Worm (Caenorhabditis elegans) whole organism, late embryonic: Measurements from ENCODE around the gene R08A2.2.

Source experiments
- C08G9.2 ChIP-seq: sonication (generic microtip); optimal IDR thresholded peaks from 2 replicates; lab custom pipeline; 2016; ENCODE audit warnings: mild to moderate bottlenecking, missing genetic modification characterization, moderate library complexity, missing compliant biosample characterization
- F13H6.1 ChIP-seq: sonication (generic microtip); optimal IDR thresholded peaks from 2 replicates; lab custom pipeline; 2016; ENCODE audit warnings: missing genetic modification characterization, missing compliant biosample characterization
- K02D7.2 ChIP-seq: sonication (generic microtip); optimal IDR thresholded peaks from 2 replicates; lab custom pipeline; 2017; ENCODE audit warnings: mild to moderate bottlenecking, missing genetic modification characterization, missing compliant biosample characterization
- K09A11.1 ChIP-seq: sonication (generic microtip); optimal IDR thresholded peaks from 2 replicates; lab custom pipeline; 2017; ENCODE audit warnings: antibody characterized with exemption, mild to moderate bottlenecking, missing genetic modification characterization, missing compliant biosample characterization; ENCODE audit not compliant: insufficient read depth
- T23F11.4 ChIP-seq: fragments of 200-800 bp; sonication (Bioruptor generic); optimal IDR thresholded peaks from 2 replicates; lab custom pipeline; 2018; ENCODE audit warnings: mild to moderate bottlenecking, missing genetic modification characterization, missing compliant biosample characterization
- Y22D7AL.16 ChIP-seq: sonication (generic microtip); optimal IDR thresholded peaks from 2 replicates; lab custom pipeline; 2016; ENCODE audit warnings: missing genetic modification characterization, missing compliant biosample characterization
- ahr-1 ChIP-seq: sonication (generic microtip); optimal IDR thresholded peaks from 2 replicates; lab custom pipeline; 2016; ENCODE audit warnings: missing genetic modification characterization, missing compliant biosample characterization
- ama-1 ChIP-seq: fragments of 150-350 bp; optimal IDR thresholded peaks from 2 replicates; lab custom pipeline; 2014
- ceh-18 ChIP-seq: sonication (generic microtip); optimal IDR thresholded peaks from 2 replicates; lab custom pipeline; 2016; ENCODE audit warnings: missing genetic modification characterization, missing compliant biosample characterization
- ceh-24 ChIP-seq: sonication (generic microtip); optimal IDR thresholded peaks from 2 replicates; lab custom pipeline; 2016; ENCODE audit warnings: mild to moderate bottlenecking, missing genetic modification characterization, missing compliant biosample characterization
- ceh-30 ChIP-seq: fragments of 150-350 bp; optimal IDR thresholded peaks from 2 replicates; lab custom pipeline; 2014; ENCODE audit warnings: missing biosample characterization, missing genetic modification characterization
- ceh-31 ChIP-seq: sonication (generic microtip); optimal IDR thresholded peaks from 2 replicates; lab custom pipeline; 2016; ENCODE audit warnings: missing genetic modification characterization, missing compliant biosample characterization
- ceh-48 ChIP-seq: sonication (generic microtip); optimal IDR thresholded peaks from 2 replicates; lab custom pipeline; 2016; ENCODE audit warnings: missing genetic modification characterization, inconsistent platforms, missing compliant biosample characterization
- ceh-9 ChIP-seq: sonication (generic microtip); optimal IDR thresholded peaks from 2 replicates; lab custom pipeline; 2016; ENCODE audit warnings: mild to moderate bottlenecking, missing genetic modification characterization, inconsistent platforms, missing compliant biosample characterization
- che-1 ChIP-seq: sonication (generic microtip); optimal IDR thresholded peaks from 2 replicates; lab custom pipeline; 2016; ENCODE audit warnings: mild to moderate bottlenecking, missing genetic modification characterization, missing compliant biosample characterization
- dve-1 ChIP-seq: sonication (generic microtip); optimal IDR thresholded peaks from 2 replicates; lab custom pipeline; 2017; ENCODE audit warnings: antibody characterized with exemption, mild to moderate bottlenecking, missing genetic modification characterization, missing compliant biosample characterization
- ets-4 ChIP-seq: sonication (generic microtip); optimal IDR thresholded peaks from 2 replicates; lab custom pipeline; 2016; ENCODE audit warnings: missing genetic modification characterization, missing compliant biosample characterization
- eyg-1 ChIP-seq: sonication (generic microtip); optimal IDR thresholded peaks from 2 replicates; lab custom pipeline; 2016; ENCODE audit warnings: missing genotype, missing genetic modification characterization, missing compliant biosample characterization
- fax-1 ChIP-seq: sonication (generic microtip); optimal IDR thresholded peaks from 2 replicates; lab custom pipeline; 2016; ENCODE audit warnings: missing genotype, missing genetic modification characterization, missing compliant biosample characterization
- fkh-6 ChIP-seq: sonication (generic microtip); optimal IDR thresholded peaks from 2 replicates; lab custom pipeline; 2016; ENCODE audit warnings: missing genetic modification characterization, missing compliant biosample characterization
- hlh-13 ChIP-seq: fragments of 200-800 bp; sonication (Bioruptor generic); optimal IDR thresholded peaks from 2 replicates; lab custom pipeline; 2018; ENCODE audit warnings: mild to moderate bottlenecking, missing genetic modification characterization, missing compliant biosample characterization
- hlh-15 ChIP-seq: sonication (generic microtip); optimal IDR thresholded peaks from 2 replicates; lab custom pipeline; 2016; ENCODE audit warnings: missing genetic modification characterization, missing compliant biosample characterization
- hlh-6 ChIP-seq: sonication (generic microtip); optimal IDR thresholded peaks from 2 replicates; lab custom pipeline; 2016; ENCODE audit warnings: missing genotype, missing genetic modification characterization, missing compliant biosample characterization
- mec-3 ChIP-seq: sonication (generic microtip); optimal IDR thresholded peaks from 2 replicates; lab custom pipeline; 2016; ENCODE audit warnings: borderline replicate concordance, missing genetic modification characterization, missing compliant biosample characterization
- nhr-11 ChIP-seq: fragments of 150-350 bp; optimal IDR thresholded peaks from 2 replicates; lab custom pipeline; 2014; ENCODE audit warnings: missing biosample characterization, missing genetic modification characterization
- npax-4 ChIP-seq: sonication (generic microtip); optimal IDR thresholded peaks from 2 replicates; lab custom pipeline; 2016; ENCODE audit warnings: missing genetic modification characterization, missing compliant biosample characterization
- pag-3 ChIP-seq: sonication (generic microtip); optimal IDR thresholded peaks from 2 replicates; lab custom pipeline; 2016; ENCODE audit warnings: missing compliant biosample characterization, missing genetic modification characterization, borderline replicate concordance
- pat-9 ChIP-seq: fragments of 200-800 bp; sonication (Bioruptor generic); optimal IDR thresholded peaks from 2 replicates; lab custom pipeline; 2018; ENCODE audit warnings: mild to moderate bottlenecking, missing genetic modification characterization, moderate library complexity, missing compliant biosample characterization
- pax-1 ChIP-seq: fragments of 150-350 bp; optimal IDR thresholded peaks from 2 replicates; lab custom pipeline; 2014; ENCODE audit warnings: missing biosample characterization, missing genetic modification characterization
- pqm-1 ChIP-seq: sonication (generic microtip); optimal IDR thresholded peaks from 2 replicates; lab custom pipeline; 2016; ENCODE audit warnings: missing genetic modification characterization, missing compliant biosample characterization
- pros-1 ChIP-seq: fragments of 150-350 bp; optimal IDR thresholded peaks from 2 replicates; lab custom pipeline; 2014; ENCODE audit warnings: missing biosample characterization, missing genetic modification reagents, missing genetic modification characterization
- ref-2 ChIP-seq: sonication (generic microtip); optimal IDR thresholded peaks from 2 replicates; lab custom pipeline; 2016; ENCODE audit warnings: missing genetic modification characterization, missing compliant biosample characterization
- sdc-2 ChIP-seq: sonication (generic microtip); optimal IDR thresholded peaks from 2 replicates; lab custom pipeline; 2016; ENCODE audit warnings: missing genotype, missing genetic modification characterization, missing compliant biosample characterization
- sox-4 ChIP-seq: sonication (generic microtip); optimal IDR thresholded peaks from 2 replicates; lab custom pipeline; 2017; ENCODE audit warnings: mild to moderate bottlenecking, missing genetic modification characterization, inconsistent platforms, missing compliant biosample characterization
- syd-9 ChIP-seq: sonication (generic microtip); optimal IDR thresholded peaks from 2 replicates; lab custom pipeline; 2016; ENCODE audit warnings: mild to moderate bottlenecking, missing genetic modification characterization, moderate library complexity, missing compliant biosample characterization
- tbx-7 ChIP-seq: sonication (generic microtip); optimal IDR thresholded peaks from 2 replicates; lab custom pipeline; 2016; ENCODE audit warnings: missing genotype, missing genetic modification characterization, missing compliant biosample characterization
- unc-42 ChIP-seq: sonication (generic microtip); optimal IDR thresholded peaks from 2 replicates; lab custom pipeline; 2016; ENCODE audit warnings: missing genotype, missing genetic modification characterization, missing compliant biosample characterization
- unc-55 ChIP-seq: sonication (generic microtip); optimal IDR thresholded peaks from 2 replicates; lab custom pipeline; 2017; ENCODE audit warnings: missing biosample characterization, missing genetic modification reagents, missing genetic modification characterization
- unc-86 ChIP-seq: sonication (generic microtip); optimal IDR thresholded peaks from 2 replicates; lab custom pipeline; 2016; ENCODE audit warnings: missing genetic modification characterization, missing compliant biosample characterization
- ztf-16 ChIP-seq: sonication (generic microtip); optimal IDR thresholded peaks from 2 replicates; lab custom pipeline; 2017; ENCODE audit warnings: missing genetic modification characterization, missing compliant biosample characterization

The R08A2.2 gene

ce11 chrV:14719491-14719890, 4.0 kb upstream of the R08A2.2 start, which contains the start of gene R08A2.1:
R08A2.1 (minus strand) TSS chrV:14719591.
- no peak for TF ChIP-seq ceh-24
- no peak for TF ChIP-seq ahr-1 (tag; lab: Kevin White, UChicago)
- TF ChIP-seq ceh-9 (tag; lab: Kevin White, UChicago): no peak
- TF ChIP-seq ceh-30 (tag; lab: Kevin White, UChicago): no peak
- no peak for TF ChIP-seq F13H6.1 (tag; lab: Kevin White, UChicago)
- no peak for TF ChIP-seq ets-4
- TF ChIP-seq che-1: no peak

- no peak for TF ChIP-seq pqm-1
- TF ChIP-seq dve-1: no peak
- TF ChIP-seq C08G9.2 (tag; lab: Kevin White, UChicago): no peak
- TF ChIP-seq ceh-48 (tag; lab: Kevin White, UChicago): no peak
- TF ChIP-seq unc-86 (tag; lab: Kevin White, UChicago): no peak
- TF ChIP-seq K09A11.1 (tag; lab: Kevin White, UChicago): no peak
- TF ChIP-seq pag-3 (tag; lab: Kevin White, UChicago): no peak
Measured at ce11 chrV:14716114-14716513, 606 bp upstream of the R08A2.2 start, which contains the start of gene fbxa-147. fbxa-147 (plus strand) TSS chrV:14716499.

- TF ChIP-seq unc-55: no peak
- no peak for TF ChIP-seq pax-1
- no peak for TF ChIP-seq ceh-31
- no peak for TF ChIP-seq ceh-30 (tag; lab: Kevin White, UChicago)
- TF ChIP-seq tbx-7 (tag; lab: Kevin White, UChicago): no peak
- no peak for TF ChIP-seq ceh-18
- no peak for TF ChIP-seq syd-9 (tag; lab: Kevin White, UChicago)
- no peak for TF ChIP-seq mec-3 (tag; lab: Kevin White, UChicago)
- TF ChIP-seq npax-4 (tag; lab: Kevin White, UChicago): no peak
- no peak for TF ChIP-seq eyg-1 (tag; lab: Kevin White, UChicago)
- no peak for TF ChIP-seq unc-86 (tag; lab: Kevin White, UChicago)
- no peak for TF ChIP-seq unc-42 (tag; lab: Kevin White, UChicago)
- no peak for TF ChIP-seq pros-1 (tag; lab: Kevin White, UChicago)
Measured at ce11 chrV:14712316-14712715, 3.2 kb downstream of the R08A2.2 start, which contains the start of gene R08A2.5. R08A2.5 (plus strand) TSS chrV:14712616.

DNA sequence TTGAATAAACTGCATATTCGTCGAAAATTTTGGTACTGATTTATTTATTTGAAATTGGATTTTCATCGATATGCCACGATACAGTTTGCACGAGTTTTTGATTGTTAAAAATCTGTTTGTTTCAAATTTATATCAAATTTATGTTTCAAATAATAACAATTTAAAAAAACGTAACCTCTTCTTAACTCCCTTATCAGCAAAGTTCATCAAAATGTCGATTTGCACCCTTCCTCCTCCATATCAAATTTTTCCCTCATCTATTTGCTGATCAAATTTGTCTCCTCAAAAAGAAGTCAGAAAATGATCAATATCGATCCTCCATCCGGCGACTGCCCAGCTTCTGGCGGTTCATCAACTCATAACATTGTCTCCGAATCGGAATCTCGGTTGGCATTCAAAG, 4.4 kb downstream of the R08A2.2 start, which contains the start of gene ssp-33:
Gene ssp-33 (plus strand): TSS at position 301 of the 400 bp plus-strand sequence.
- TF ChIP-seq T23F11.4 (GFP tag; lab: Kevin White, UChicago): no peak
- TF ChIP-seq C08G9.2 (tag; lab: Kevin White, UChicago): no peak
- no peak for TF ChIP-seq K09A11.1 (tag; lab: Kevin White, UChicago)
- TF ChIP-seq pat-9: no peak
- TF ChIP-seq sdc-2: no peak
- TF ChIP-seq pros-1 (tag; lab: Kevin White, UChicago): no peak
- TF ChIP-seq nhr-11: no peak
- TF ChIP-seq ceh-9 (tag; lab: Kevin White, UChicago): no peak
- no peak for TF ChIP-seq Y22D7AL.16 (tag; lab: Kevin White, UChicago)
- TF ChIP-seq ref-2 (tag; lab: Kevin White, UChicago): no peak
- no peak for TF ChIP-seq F13H6.1 (tag; lab: Kevin White, UChicago)
- TF ChIP-seq ceh-30 (tag; lab: Kevin White, UChicago): no peak
- TF ChIP-seq pax-1: no peak
- no peak for TF ChIP-seq unc-86 (tag; lab: Kevin White, UChicago)
- TF ChIP-seq ama-1 (lab: Kevin White, UChicago): no peak

DNA sequence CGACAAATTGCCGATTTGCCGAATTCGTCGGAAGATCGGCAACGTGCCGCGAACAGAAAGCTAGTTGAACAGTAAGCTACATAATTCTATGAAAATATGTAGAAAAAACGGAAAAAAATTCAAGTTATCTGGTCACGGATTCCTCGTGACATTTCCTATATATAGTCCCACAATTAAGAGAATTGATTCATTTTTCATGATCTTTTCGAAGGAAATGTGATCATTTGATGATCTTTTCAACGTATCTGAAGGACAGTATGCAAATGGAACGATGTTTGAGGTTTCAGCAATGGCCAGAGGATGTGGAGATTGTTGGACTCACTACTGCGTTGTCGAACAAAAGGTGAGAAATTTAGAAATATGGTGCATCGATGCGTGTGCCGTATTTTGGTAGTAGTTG, 7.5 kb downstream of the R08A2.2 start, which contains the start of gene R08A2.9:
Gene R08A2.9 (plus strand): TSS at position 301 of the 400 bp plus-strand sequence.
- TF ChIP-seq hlh-6 (tag; lab: Kevin White, UChicago): no peak
- no peak for TF ChIP-seq ref-2 (tag; lab: Kevin White, UChicago)
- no peak for TF ChIP-seq sox-4
- no peak for TF ChIP-seq pat-9
- no peak for TF ChIP-seq K02D7.2 (tag; lab: Kevin White, UChicago)
- TF ChIP-seq fkh-6: no peak
- TF ChIP-seq hlh-13 (GFP tag; lab: Kevin White, UChicago): no peak
- TF ChIP-seq fax-1 (tag; lab: Kevin White, UChicago): no peak
- no peak for TF ChIP-seq syd-9 (tag; lab: Kevin White, UChicago)
- no peak for TF ChIP-seq hlh-15
- TF ChIP-seq pax-1: no peak
- TF ChIP-seq ets-4: no peak
- TF ChIP-seq ztf-16 (tag; lab: Kevin White, UChicago): no peak
- TF ChIP-seq K09A11.1 (tag; lab: Kevin White, UChicago): no peak
